Worm (Caenorhabditis elegans) whole organism, young adult: ENCODE data around the gene nhr-16.

Experiments used
- B0035.1 ChIP-seq: sonication (generic microtip); optimal IDR thresholded peaks from 2 replicates; lab custom pipeline; 2016; ENCODE audit warnings: missing genetic modification characterization, mild to moderate bottlenecking, missing compliant biosample characterization, missing genotype, missing genetic modification reagents
- C06A6.2 ChIP-seq: fragments of 200-800 bp; sonication (Bioruptor generic); conservative IDR thresholded peaks from 2 replicates; pipeline ENCODE4 v1.3.6; 2022; ENCODE audit warnings: missing genetic modification characterization, missing compliant biosample characterization
- C17E4.6 ChIP-seq: fragments of 200-800 bp; sonication (Bioruptor generic); IDR thresholded peaks from 2 replicates; pipeline ENCODE4 v1.3.6; 2022; ENCODE audit warnings: missing genetic modification reagents, missing genetic modification characterization, missing compliant biosample characterization
- F33H1.4 ChIP-seq: fragments of 200-800 bp; sonication (Bioruptor generic); IDR thresholded peaks from 2 replicates; pipeline ENCODE4 v1.3.6; 2022; ENCODE audit warnings: missing genetic modification reagents, missing genetic modification characterization, missing compliant biosample characterization
- F37B4.10 ChIP-seq: fragments of 200-800 bp; sonication (Bioruptor generic); IDR thresholded peaks from 2 replicates; pipeline ENCODE4 v1.3.6; 2022; ENCODE audit warnings: missing genetic modification characterization, missing compliant biosample characterization
- F52B5.7 ChIP-seq: sonication (generic microtip); optimal IDR thresholded peaks from 2 replicates; lab custom pipeline; 2016; ENCODE audit warnings: mild to moderate bottlenecking, missing genetic modification characterization, missing compliant biosample characterization
- F55B11.4 ChIP-seq: sonication (generic microtip); optimal IDR thresholded peaks from 2 replicates; lab custom pipeline; 2016; ENCODE audit warnings: missing compliant biosample characterization, missing genetic modification characterization, borderline replicate concordance; ENCODE audit not compliant: insufficient read depth
- K11D2.4 ChIP-seq: fragments of 200-800 bp; sonication (Bioruptor generic); IDR thresholded peaks from 2 replicates; pipeline ENCODE4 v1.3.6; 2022; ENCODE audit warnings: missing genetic modification reagents, missing genetic modification characterization, missing compliant biosample characterization
- Y53F4B.3 ChIP-seq: fragments of 200-800 bp; sonication (Bioruptor generic); IDR thresholded peaks from 2 replicates; pipeline ENCODE4 v1.3.6; 2022; ENCODE audit warnings: missing genetic modification reagents, missing genetic modification characterization, missing compliant biosample characterization
- Y53G8AR.9 ChIP-seq: fragments of 200-800 bp; sonication (Bioruptor generic); conservative IDR thresholded peaks from 2 replicates; pipeline ENCODE4 v1.3.6; 2022; ENCODE audit warnings: missing genetic modification reagents, missing genetic modification characterization, missing compliant biosample characterization
- Y67H2A.10 ChIP-seq: fragments of 200-800 bp; sonication (Bioruptor generic); conservative IDR thresholded peaks from 2 replicates; pipeline ENCODE4 v1.3.6; 2022; ENCODE audit warnings: missing genetic modification reagents, missing genetic modification characterization, missing compliant biosample characterization
- Y95B8A.8 ChIP-seq: fragments of 200-800 bp; sonication (Bioruptor generic); IDR thresholded peaks from 2 replicates; pipeline ENCODE4 v1.3.6; 2022; ENCODE audit warnings: missing genetic modification reagents, missing genetic modification characterization, missing compliant biosample characterization
- ZK185.1 ChIP-seq: sonication (generic microtip); optimal IDR thresholded peaks from 2 replicates; lab custom pipeline; 2016; ENCODE audit warnings: mild to moderate bottlenecking, missing genetic modification characterization, missing compliant biosample characterization; ENCODE audit not compliant: poor library complexity, severe bottlenecking
- aptf-2 ChIP-seq: fragments of 200-800 bp; sonication (Bioruptor generic); conservative IDR thresholded peaks from 2 replicates; pipeline ENCODE4 v1.3.6; 2022; ENCODE audit warnings: missing genetic modification reagents, missing genetic modification characterization, missing compliant biosample characterization
- atf-7 ChIP-seq: sonication (generic microtip); optimal IDR thresholded peaks from 2 replicates; lab custom pipeline; 2017; ENCODE audit warnings: mild to moderate bottlenecking, missing genetic modification characterization, missing compliant biosample characterization
- attf-6 ChIP-seq: fragments of 200-800 bp; sonication (Bioruptor generic); IDR thresholded peaks from 2 replicates; pipeline ENCODE4 v1.3.6; 2022; ENCODE audit warnings: missing genetic modification reagents, missing genetic modification characterization, missing compliant biosample characterization
- bed-2 ChIP-seq: fragments of 200-800 bp; sonication (Bioruptor generic); IDR thresholded peaks from 2 replicates; pipeline ENCODE4 v1.3.6; 2022; ENCODE audit warnings: missing genetic modification reagents, missing genetic modification characterization, missing compliant biosample characterization
- cebp-1 ChIP-seq, 2 experiments: fragments of 200-800 bp in 1 of 2; sonication (Bioruptor generic) in 1 of 2; sonication (generic microtip) in 1 of 2; IDR thresholded peaks in 1 of 2; optimal IDR thresholded peaks in 1 of 2; 2 replicates each; pipeline versions ENCODE4 v1.3.6 to Lab custom; 2017 to 2022; ENCODE audit warnings: missing compliant biosample characterization in 2 of 2, missing genetic modification characterization in 2 of 2, mild to moderate bottlenecking in 1 of 2, missing genetic modification reagents in 1 of 2, moderate library complexity in 1 of 2
- ceh-100 ChIP-seq: fragments of 200-800 bp; sonication (Bioruptor generic); IDR thresholded peaks from 2 replicates; pipeline ENCODE4 v1.3.6; 2022; ENCODE audit warnings: missing genetic modification reagents, missing genetic modification characterization, missing compliant biosample characterization
- ceh-91 ChIP-seq: fragments of 200-800 bp; sonication (Bioruptor generic); IDR thresholded peaks from 2 replicates; pipeline ENCODE4 v1.3.6; 2022; ENCODE audit warnings: missing genetic modification reagents, missing genetic modification characterization, missing compliant biosample characterization
- efl-1 ChIP-seq: fragments of 150-350 bp; optimal IDR thresholded peaks from 2 replicates; lab custom pipeline; 2014; ENCODE audit warnings: missing biosample characterization, missing genetic modification reagents, missing genetic modification characterization
- egl-44 ChIP-seq: fragments of 200-800 bp; sonication (Bioruptor generic); IDR thresholded peaks from 2 replicates; pipeline ENCODE4 v1.3.6; 2022; ENCODE audit warnings: missing genetic modification reagents, missing genetic modification characterization, missing compliant biosample characterization
- egrh-3 ChIP-seq: fragments of 200-800 bp; sonication (Bioruptor generic); IDR thresholded peaks from 2 replicates; pipeline ENCODE4 v1.3.6; 2022; ENCODE audit warnings: missing genetic modification reagents, missing genetic modification characterization, missing compliant biosample characterization
- ets-4 ChIP-seq: fragments of 200-800 bp; sonication (Bioruptor generic); optimal IDR thresholded peaks from 2 replicates; lab custom pipeline; 2018; ENCODE audit warnings: mild to moderate bottlenecking, missing genetic modification characterization, missing compliant biosample characterization
- hrde-1 ChIP-seq: sonication (generic microtip); optimal IDR thresholded peaks from 2 replicates; lab custom pipeline; 2016; ENCODE audit warnings: missing genetic modification characterization, mild to moderate bottlenecking, missing compliant biosample characterization, moderate library complexity, missing genotype, missing genetic modification reagents, borderline replicate concordance
- lin-40 ChIP-seq: sonication (generic microtip); optimal IDR thresholded peaks from 2 replicates; lab custom pipeline; 2016; ENCODE audit warnings: missing genetic modification characterization, mild to moderate bottlenecking, missing compliant biosample characterization, missing genotype, missing genetic modification reagents
- lin-54 ChIP-seq: fragments of 200-800 bp; sonication (Bioruptor generic); optimal IDR thresholded peaks from 2 replicates; lab custom pipeline; 2018; ENCODE audit warnings: mild to moderate bottlenecking, missing genetic modification characterization, missing compliant biosample characterization
- lir-1 ChIP-seq: fragments of 200-800 bp; sonication (Bioruptor generic); conservative IDR thresholded peaks from 2 replicates; pipeline ENCODE4 v1.3.6; 2022; ENCODE audit warnings: missing genetic modification reagents, missing genetic modification characterization, missing compliant biosample characterization
- lsl-1 ChIP-seq: fragments of 200-800 bp; sonication (Bioruptor generic); optimal IDR thresholded peaks from 2 replicates; lab custom pipeline; 2018; ENCODE audit warnings: mild to moderate bottlenecking, missing genetic modification characterization, moderate library complexity, missing compliant biosample characterization
- madf-3 ChIP-seq: fragments of 200-800 bp; sonication (Bioruptor generic); IDR thresholded peaks from 2 replicates; pipeline ENCODE4 v1.3.6; 2022; ENCODE audit warnings: missing genetic modification reagents, missing genetic modification characterization, missing compliant biosample characterization
- madf-6 ChIP-seq: fragments of 200-800 bp; sonication (Bioruptor generic); IDR thresholded peaks from 2 replicates; pipeline ENCODE4 v1.3.6; 2022; ENCODE audit warnings: missing genetic modification reagents, missing genetic modification characterization, missing compliant biosample characterization
- madf-8 ChIP-seq: fragments of 200-800 bp; sonication (Bioruptor generic); conservative IDR thresholded peaks from 2 replicates; pipeline ENCODE4 v1.3.6; 2022; ENCODE audit warnings: missing genetic modification reagents, missing genetic modification characterization, missing compliant biosample characterization
- nhr-179 ChIP-seq: sonication (generic microtip); optimal IDR thresholded peaks from 2 replicates; lab custom pipeline; 2016; ENCODE audit warnings: mild to moderate bottlenecking, missing genetic modification characterization, missing compliant biosample characterization
- rpc-1 ChIP-seq, 2 experiments: fragments of 150-350 bp in 1 of 2; sonication (generic microtip) in 1 of 2; optimal IDR thresholded peaks; 2 replicates each; lab custom pipeline; 2014 to 2018; ENCODE audit warnings: missing biosample characterization in 1 of 2, missing genetic modification characterization in 1 of 2, missing genetic modification reagents in 1 of 2, missing genotype in 1 of 2
- tlf-1 ChIP-seq: fragments of 200-800 bp; sonication (Bioruptor generic); optimal IDR thresholded peaks from 2 replicates; lab custom pipeline; 2018; ENCODE audit warnings: mild to moderate bottlenecking, missing genetic modification characterization, missing compliant biosample characterization
- unc-130 ChIP-seq: sonication (generic microtip); optimal IDR thresholded peaks from 2 replicates; lab custom pipeline; 2016; ENCODE audit warnings: missing genetic modification reagents, missing genetic modification characterization, missing compliant biosample characterization
- xnd-1 ChIP-seq: sonication (generic microtip); optimal IDR thresholded peaks from 2 replicates; lab custom pipeline; 2016; ENCODE audit warnings: missing genotype, missing genetic modification reagents, missing genetic modification characterization, missing compliant biosample characterization
- ztf-18 ChIP-seq: sonication (generic microtip); optimal IDR thresholded peaks from 2 replicates; lab custom pipeline; 2016; ENCODE audit warnings: missing genotype, mild to moderate bottlenecking, missing genetic modification characterization, missing compliant biosample characterization
- ztf-26 ChIP-seq: sonication (generic microtip); optimal IDR thresholded peaks from 2 replicates; lab custom pipeline; 2017; ENCODE audit warnings: missing genetic modification characterization, missing compliant biosample characterization

Gene nhr-16

ce11 chrII:4474005-4474655 lies 35.5 kb downstream of the nhr-16 start:
- TF ChIP-seq unc-130 (GFP tag; lab: Kevin White, UChicago) (no peak), F33H1.4 (GFP tag; lab: Robert Waterston, UW) (peak; percentile 67), Y53G8AR.9 (GFP tag; lab: Robert Waterston, UW) (no peak), tlf-1 (no peak), egrh-3 (GFP tag; lab: Robert Waterston, UW) (no peak), F37B4.10 (GFP tag; lab: Robert Waterston, UW) (no peak), Y53F4B.3 (GFP tag; lab: Robert Waterston, UW) (no peak), C17E4.6 (no peak), ceh-91 (no peak), F55B11.4 (tag; lab: Kevin White, UChicago) (no peak), cebp-1 (GFP tag; IDR thresholded peaks at IDR 0.05; lab: Robert Waterston, UW) (no peak), cebp-1 (tag; optimal IDR thresholded peaks at IDR 0.05; lab: Kevin White, UChicago) (no peak), madf-3 (no peak), lir-1 (GFP tag; lab: Robert Waterston, UW) (no peak), C06A6.2 (no peak), nhr-179 (tag; lab: Kevin White, UChicago) (no peak), egl-44 (GFP tag; lab: Robert Waterston, UW) (no peak), B0035.1 (tag; lab: Kevin White, UChicago) (no peak), rpc-1 (optimal IDR thresholded peaks at IDR 0.05; lab: Kevin White, UChicago) (no peak), rpc-1 (tag; optimal IDR thresholded peaks at IDR 0.05; lab: Kevin White, UChicago) (no peak), atf-7 (no peak), lin-40 (tag; lab: Kevin White, UChicago) (no peak), lsl-1 (GFP tag; lab: Kevin White, UChicago) (peak; percentile 97), Y95B8A.8 (GFP tag; lab: Robert Waterston, UW) (no peak), Y67H2A.10 (GFP tag; lab: Robert Waterston, UW) (no peak), bed-2 (GFP tag; lab: Robert Waterston, UW) (no peak), ceh-100 (no peak), efl-1 (GFP tag; lab: Kevin White, UChicago) (peak; percentile 10), hrde-1 (tag; lab: Kevin White, UChicago) (no peak), lin-54 (GFP tag; lab: Kevin White, UChicago) (peak; percentile 39), attf-6 (no peak), ztf-26 (no peak), F52B5.7 (tag; lab: Kevin White, UChicago) (no peak), K11D2.4 (GFP tag; lab: Robert Waterston, UW) (no peak), ztf-18 (tag; lab: Kevin White, UChicago) (no peak), madf-6 (GFP tag; lab: Robert Waterston, UW) (peak; percentile 89), xnd-1 (tag; lab: Kevin White, UChicago) (peak; percentile 65), ets-4 (GFP tag; lab: Kevin White, UChicago) (no peak), aptf-2 (GFP tag; lab: Robert Waterston, UW) (no peak), madf-8 (peak; percentile 75), ZK185.1 (no peak)
